Fruit fly (Drosophila melanogaster): ENCODE measurements around the gene CG4496.
A peak's percentile ranks its signal among the peaks of the same experiment; 100 is the strongest.

The CG4496 gene

dm6 chr2L:7239310-7239709 lies 49.5 kb upstream of the CG4496 start (continued):
- TF ChIP-seq CG10565 (GFP tag; optimal IDR thresholded peaks at IDR 0.05) (no peak), CG2889 (GFP tag; IDR thresholded peaks at IDR 0.05) (no peak), ham (GFP tag; IDR thresholded peaks at IDR 0.05) (no peak), mirr (GFP tag; optimal IDR thresholded peaks at IDR 0.05) (peak; percentile 78), CG16815 (GFP tag; optimal IDR thresholded peaks at IDR 0.05) (no peak), Optix (GFP tag; IDR thresholded peaks at IDR 0.05) (no peak), CG13894 (tag; optimal IDR thresholded peaks at IDR 0.05) (peak; percentile 47), B-H2 (GFP tag; optimal IDR thresholded peaks at IDR 0.05) (peak; percentile 29), Vsx1 (GFP tag; optimal IDR thresholded peaks at IDR 0.05) (peak; percentile 57), bab2 (GFP tag; optimal IDR thresholded peaks at IDR 0.05) (peak; percentile 62), CG32532 (GFP tag; IDR thresholded peaks at IDR 0.05) (no peak), CG15514 (GFP tag; optimal IDR thresholded peaks at IDR 0.05) (peak; percentile 50), CG8765 (GFP tag; IDR thresholded peaks at IDR 0.05) (no peak), repo (GFP tag; optimal IDR thresholded peaks at IDR 0.05) (peak; percentile 5), tx (GFP tag; optimal IDR thresholded peaks at IDR 0.05) (no peak), Hey (tag; optimal IDR thresholded peaks at IDR 0.05) (peak; percentile 38), Sry-δ (GFP tag; optimal IDR thresholded peaks at IDR 0.05) (peak; percentile 1), CG10959 (GFP tag; IDR thresholded peaks at IDR 0.05) (no peak), CG3838 (GFP tag; optimal IDR thresholded peaks at IDR 0.05) (no peak), caup (GFP tag; optimal IDR thresholded peaks at IDR 0.05; ENCODE audit: severe bottlenecking) (peak; percentile 67), eyg (GFP tag; optimal IDR thresholded peaks at IDR 0.05) (peak; percentile 51), Doc2 (GFP tag; IDR thresholded peaks at IDR 0.05) (no peak), croc (GFP tag; conservative IDR thresholded peaks at IDR 0.05) (no peak), usp (GFP tag; optimal IDR thresholded peaks at IDR 0.05) (no peak), bcd (GFP tag; optimal IDR thresholded peaks at IDR 0.05) (peak; percentile 30), CG18262 (tag; optimal IDR thresholded peaks at IDR 0.05) (no peak), Atf6 (GFP tag; IDR thresholded peaks at IDR 0.05) (peak; percentile 53), sisA (GFP tag; IDR thresholded peaks at IDR 0.05) (no peak), ind (GFP tag; optimal IDR thresholded peaks at IDR 0.05) (no peak), chm (GFP tag; IDR thresholded peaks at IDR 0.05) (no peak), Blimp-1 (GFP tag; optimal IDR thresholded peaks at IDR 0.05) (no peak), CG6272 (GFP tag; IDR thresholded peaks at IDR 0.05) (no peak), CG13624 (GFP tag; optimal IDR thresholded peaks at IDR 0.05) (peak; percentile 8), Dip3 (GFP tag; optimal IDR thresholded peaks at IDR 0.05) (peak; percentile 20), nerfin-1 (tag; optimal IDR thresholded peaks at IDR 0.05) (no peak), CG30431 (GFP tag; optimal IDR thresholded peaks at IDR 0.05) (no peak), org-1 (GFP tag; optimal IDR thresholded peaks at IDR 0.05) (peak; percentile 38), B-H1 (GFP tag; IDR thresholded peaks at IDR 0.05) (no peak), CG7987 (GFP tag; optimal IDR thresholded peaks at IDR 0.05) (peak; percentile 53), Fer1 (GFP tag; optimal IDR thresholded peaks at IDR 0.05) (peak; percentile 67), CG1233 (GFP tag; optimal IDR thresholded peaks at IDR 0.05) (peak; percentile 16), CG10147 (GFP tag; optimal IDR thresholded peaks at IDR 0.05) (no peak), hkb (optimal IDR thresholded peaks at IDR 0.05) (no peak), hkb (GFP tag; IDR thresholded peaks at IDR 0.05) (0 out of 2 replicates have a peak, but pooled peaks have one; percentile 17), Scr (GFP tag; IDR thresholded peaks at IDR 0.05; ENCODE audit: partially characterized antibody) (no peak), vnd (GFP tag; IDR thresholded peaks at IDR 0.05; ENCODE audit: partially characterized antibody) (no peak), CG18599 (GFP tag; optimal IDR thresholded peaks at IDR 0.05) (peak; percentile 55), exex (tag; optimal IDR thresholded peaks at IDR 0.05) (peak; percentile 91), PHDP (tag; optimal IDR thresholded peaks at IDR 0.05) (peak; percentile 27), Nf-YA (GFP tag; IDR thresholded peaks at IDR 0.05) (0 out of 2 replicates have a peak, but pooled peaks have one; percentile 39), hb (GFP tag; IDR thresholded peaks at IDR 0.05; ENCODE audit: partially characterized antibody) (no peak), corto (GFP tag; optimal IDR thresholded peaks at IDR 0.05) (peak; percentile 76)

Data from whole organism, embryonic.